Worm (Caenorhabditis elegans): ENCODE results near the gene skih-2.

Gene skih-2

DNA sequence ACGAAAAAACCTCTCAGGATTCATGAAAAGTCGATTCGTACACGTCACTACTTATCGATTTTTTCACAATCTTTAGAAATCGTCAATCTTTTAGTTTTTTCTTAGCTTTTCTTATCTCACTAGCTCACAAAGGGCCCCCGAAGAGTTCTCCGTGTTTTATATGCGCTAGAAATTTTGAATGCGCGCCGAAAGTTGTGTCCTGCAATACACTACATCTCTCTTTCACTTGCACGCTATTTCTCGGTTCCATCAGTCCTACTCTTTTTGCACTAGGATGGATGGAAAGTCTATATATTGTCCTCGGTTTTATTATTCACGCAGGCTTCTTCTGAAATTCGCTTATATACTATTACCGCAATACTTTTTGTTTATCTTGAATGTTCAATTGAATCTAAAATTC lies 16.6 kb downstream of the skih-2 start:
- no peak for TF ChIP-seq elt-1 (tag; optimal IDR thresholded peaks at IDR 0.05)
- TF ChIP-seq gmeb-1 (tag; optimal IDR thresholded peaks at IDR 0.05): peak; percentile 64
- TF ChIP-seq nhr-11 (tag; optimal IDR thresholded peaks at IDR 0.05): no peak
- TF ChIP-seq nhr-129 (tag; optimal IDR thresholded peaks at IDR 0.05): peak; percentile 24
- no peak for TF ChIP-seq nhr-21 (tag; optimal IDR thresholded peaks at IDR 0.05)
- peak; percentile 27 for TF ChIP-seq unc-55 (GFP tag; optimal IDR thresholded peaks at IDR 0.05)
- TF ChIP-seq peb-1 (tag; optimal IDR thresholded peaks at IDR 0.05): no peak
- no peak for TF ChIP-seq Y55F3AM.14 (GFP tag; optimal IDR thresholded peaks at IDR 0.05)
- TF ChIP-seq nhr-25 (tag; optimal IDR thresholded peaks at IDR 0.05): no peak

DNA sequence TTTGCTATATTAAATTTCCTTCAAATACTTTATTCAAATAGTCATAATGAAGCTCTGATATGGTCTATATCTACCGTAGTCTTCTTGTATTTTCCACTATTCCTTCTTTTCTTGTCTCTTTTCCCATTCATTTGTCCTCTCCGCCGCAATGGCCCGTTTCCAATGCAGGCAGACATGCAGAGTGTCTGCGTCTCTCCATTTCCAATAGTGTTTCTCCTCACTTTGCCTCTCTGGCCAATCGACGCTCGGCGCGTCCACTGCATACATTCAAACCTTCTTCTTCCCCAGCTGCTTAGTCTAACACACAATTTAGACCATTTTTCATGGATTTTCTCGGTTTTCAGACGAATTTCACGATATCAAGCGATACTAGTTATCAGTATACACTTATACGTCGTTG lies 17.0 kb downstream of the skih-2 start:
- TF ChIP-seq nhr-11 (tag; optimal IDR thresholded peaks at IDR 0.05): no peak
- peak in 1 of 2 experiments; percentile 70 for TF ChIP-seq lsy-2 (tag; optimal IDR thresholded peaks at IDR 0.05)
- no peak for TF ChIP-seq snpc-4 (tag; optimal IDR thresholded peaks at IDR 0.05)
- TF ChIP-seq ceh-82 (tag; optimal IDR thresholded peaks at IDR 0.05): no peak
- TF ChIP-seq nhr-25 (tag; optimal IDR thresholded peaks at IDR 0.05): no peak
- TF ChIP-seq sem-4 (tag; optimal IDR thresholded peaks at IDR 0.05): peak; percentile 44
- no peak for TF ChIP-seq sma-3 (GFP tag; optimal IDR thresholded peaks at IDR 0.05)
- no peak for TF ChIP-seq elt-1 (tag; optimal IDR thresholded peaks at IDR 0.05)
- no peak for TF ChIP-seq ama-1 (optimal IDR thresholded peaks at IDR 0.05)
- TF ChIP-seq ztf-11 (tag; optimal IDR thresholded peaks at IDR 0.05): no peak
- TF ChIP-seq alr-1 (tag; optimal IDR thresholded peaks at IDR 0.05): no peak
- peak; percentile 1 for TF ChIP-seq sma-9 (GFP tag; optimal IDR thresholded peaks at IDR 0.05)
- no peak for TF ChIP-seq sma-9 (tag; optimal IDR thresholded peaks at IDR 0.05)
- no peak for TF ChIP-seq R02D3.7 (tag; optimal IDR thresholded peaks at IDR 0.05)
- TF ChIP-seq mab-5 (tag; optimal IDR thresholded peaks at IDR 0.05): no peak
- no peak for TF ChIP-seq nhr-21 (tag; optimal IDR thresholded peaks at IDR 0.05)
- TF ChIP-seq unc-55 (GFP tag; optimal IDR thresholded peaks at IDR 0.05): peak; percentile 31
- peak; percentile 16 for TF ChIP-seq lin-11 (tag; optimal IDR thresholded peaks at IDR 0.05)
- no peak for TF ChIP-seq elt-3 (tag; optimal IDR thresholded peaks at IDR 0.05)
- no peak for TF ChIP-seq dmd-4 (tag; optimal IDR thresholded peaks at IDR 0.05)
- no peak for TF ChIP-seq nhr-77 (tag; optimal IDR thresholded peaks at IDR 0.05)
- TF ChIP-seq aly-2 (tag; optimal IDR thresholded peaks at IDR 0.05): no peak
- peak; percentile 38 for TF ChIP-seq zag-1 (tag; optimal IDR thresholded peaks at IDR 0.05)
- peak; percentile 50 for TF ChIP-seq nhr-129 (tag; optimal IDR thresholded peaks at IDR 0.05)
- TF ChIP-seq nhr-12 (tag; optimal IDR thresholded peaks at IDR 0.05): no peak

DNA sequence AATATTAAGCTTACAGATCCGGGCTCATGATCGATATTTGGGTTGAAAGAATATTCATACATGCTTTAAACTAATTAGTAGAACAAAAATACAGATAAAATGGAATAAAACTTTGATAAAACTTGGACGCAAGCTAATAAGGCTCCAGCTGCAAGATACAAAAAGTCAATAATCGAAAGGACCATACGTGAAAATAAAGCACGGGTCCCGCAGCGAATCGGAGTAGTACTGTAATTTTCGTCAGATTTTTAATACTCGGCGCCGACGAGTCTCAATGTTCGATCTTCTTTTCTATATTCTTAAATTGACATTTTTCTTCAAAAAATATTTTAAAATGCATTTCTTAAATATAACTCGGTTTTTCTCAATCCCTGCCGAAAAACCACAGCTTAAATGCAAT lies 17.5 kb downstream of the skih-2 start, which contains the start of gene spo-11:
Gene spo-11, minus strand, starts transcription at position 189 of the 400 bp plus-strand sequence.
- no peak for TF ChIP-seq ZK546.5 (tag; optimal IDR thresholded peaks at IDR 0.05)
- no peak for TF ChIP-seq ceh-82 (tag; optimal IDR thresholded peaks at IDR 0.05)
- TF ChIP-seq lin-11 (tag; optimal IDR thresholded peaks at IDR 0.05): no peak
- no peak for TF ChIP-seq elt-3 (tag; optimal IDR thresholded peaks at IDR 0.05)
- TF ChIP-seq nhr-77 (tag; optimal IDR thresholded peaks at IDR 0.05): no peak
- TF ChIP-seq sem-4 (tag; optimal IDR thresholded peaks at IDR 0.05): no peak
- TF ChIP-seq nhr-23 (tag; optimal IDR thresholded peaks at IDR 0.05): no peak
- no peak for TF ChIP-seq egl-27 (tag; optimal IDR thresholded peaks at IDR 0.05)
- no peak for TF ChIP-seq unc-62 (GFP tag; optimal IDR thresholded peaks at IDR 0.05)
- no peak for TF ChIP-seq nhr-237 (tag; optimal IDR thresholded peaks at IDR 0.05)
- no peak for TF ChIP-seq C34F6.9 (tag; optimal IDR thresholded peaks at IDR 0.05)
- no peak for TF ChIP-seq ztf-11 (tag; optimal IDR thresholded peaks at IDR 0.05)
- no peak for TF ChIP-seq Y55F3AM.14 (GFP tag; optimal IDR thresholded peaks at IDR 0.05)

DNA sequence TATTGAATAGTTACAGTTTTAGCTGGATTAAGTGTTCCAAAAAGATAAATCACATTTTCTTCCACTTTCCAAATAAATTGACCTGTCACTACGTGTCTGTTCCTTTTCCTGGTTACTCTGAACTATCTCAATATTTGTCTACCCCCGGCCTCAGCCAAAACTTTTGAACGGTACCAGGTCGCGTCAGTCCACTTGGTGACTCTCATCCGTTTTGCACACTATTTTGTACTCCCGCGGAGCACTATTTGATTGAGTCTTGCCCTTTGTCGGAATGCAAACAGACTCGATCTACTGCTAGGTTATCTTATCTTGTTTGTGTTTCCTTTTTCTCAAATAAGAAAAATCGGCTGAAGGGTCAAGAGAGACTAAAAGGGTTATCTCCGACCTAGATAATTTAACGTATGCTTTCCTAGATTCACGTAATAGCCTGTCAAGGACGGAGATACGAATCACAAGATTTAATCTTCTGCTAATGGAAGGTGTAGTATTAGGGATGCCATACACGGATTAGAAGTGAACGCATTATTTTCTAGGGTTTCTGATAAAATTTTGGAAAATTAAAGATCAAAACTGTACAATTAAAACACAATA lies 22.1 kb downstream of the skih-2 start:
- TF ChIP-seq elt-1 (tag; optimal IDR thresholded peaks at IDR 0.05) (peak; percentile 84), ceh-16 (tag; optimal IDR thresholded peaks at IDR 0.05) (peak; percentile 41), nhr-21 (tag; optimal IDR thresholded peaks at IDR 0.05) (peak; percentile 20), aly-2 (tag; optimal IDR thresholded peaks at IDR 0.05) (no peak), F13H6.1 (tag; optimal IDR thresholded peaks at IDR 0.05) (peak; percentile 47)
